Worm (Caenorhabditis elegans) whole organism, late embryonic: ENCODE data around the gene gtf-2F2.

Experiments used
- F13H6.1 ChIP-seq: sonication (generic microtip); optimal IDR thresholded peaks from 2 replicates; lab custom pipeline; 2016; ENCODE audit warnings: missing genetic modification characterization, missing compliant biosample characterization
- ahr-1 ChIP-seq: sonication (generic microtip); optimal IDR thresholded peaks from 2 replicates; lab custom pipeline; 2016; ENCODE audit warnings: missing genetic modification characterization, missing compliant biosample characterization
- ama-1 ChIP-seq: fragments of 150-350 bp; optimal IDR thresholded peaks from 2 replicates; lab custom pipeline; 2014
- ceh-34 ChIP-seq: sonication (generic microtip); optimal IDR thresholded peaks from 2 replicates; lab custom pipeline; 2016; ENCODE audit warnings: mild to moderate bottlenecking, missing genetic modification characterization, missing compliant biosample characterization
- dmd-4 ChIP-seq: sonication (generic microtip); optimal IDR thresholded peaks from 2 replicates; lab custom pipeline; 2016; ENCODE audit warnings: borderline replicate concordance, missing genetic modification characterization, missing compliant biosample characterization
- elt-2 ChIP-seq: sonication (generic microtip); optimal IDR thresholded peaks from 2 replicates; lab custom pipeline; 2016; ENCODE audit warnings: missing genetic modification reagents, missing genetic modification characterization, missing compliant biosample characterization
- ets-4 ChIP-seq: sonication (generic microtip); optimal IDR thresholded peaks from 2 replicates; lab custom pipeline; 2016; ENCODE audit warnings: missing genetic modification characterization, missing compliant biosample characterization
- lim-6 ChIP-seq: sonication (generic microtip); optimal IDR thresholded peaks from 2 replicates; lab custom pipeline; 2016; ENCODE audit warnings: missing genetic modification characterization, missing compliant biosample characterization
- pag-3 ChIP-seq: sonication (generic microtip); optimal IDR thresholded peaks from 2 replicates; lab custom pipeline; 2016; ENCODE audit warnings: missing compliant biosample characterization, missing genetic modification characterization, borderline replicate concordance
- pha-4 ChIP-seq: fragments of 150-350 bp; optimal IDR thresholded peaks from 2 replicates; lab custom pipeline; 2018; ENCODE audit warnings: missing biosample characterization, missing genetic modification reagents, missing genetic modification characterization
- pqm-1 ChIP-seq: sonication (generic microtip); optimal IDR thresholded peaks from 2 replicates; lab custom pipeline; 2016; ENCODE audit warnings: missing genetic modification characterization, missing compliant biosample characterization
- ref-2 ChIP-seq: sonication (generic microtip); optimal IDR thresholded peaks from 2 replicates; lab custom pipeline; 2016; ENCODE audit warnings: missing genetic modification characterization, missing compliant biosample characterization
- rnt-1 ChIP-seq: sonication (generic microtip); optimal IDR thresholded peaks from 2 replicates; lab custom pipeline; 2016; ENCODE audit warnings: missing genetic modification characterization, missing compliant biosample characterization
- ttx-3 ChIP-seq: sonication (generic microtip); optimal IDR thresholded peaks from 2 replicates; lab custom pipeline; 2016; ENCODE audit warnings: missing genetic modification reagents, missing genetic modification characterization, missing compliant biosample characterization

ce11 chrV:19013215-19013614, 19.5 kb downstream of the gtf-2F2 start:
- TF ChIP-seq pha-4 (tag; lab: Kevin White, UChicago) (no peak), ref-2 (tag; lab: Kevin White, UChicago) (no peak), ets-4 (no peak), dmd-4 (no peak), rnt-1 (tag; lab: Kevin White, UChicago) (no peak), pqm-1 (tag; lab: Kevin White, UChicago) (no peak), F13H6.1 (no peak), ttx-3 (tag; lab: Kevin White, UChicago) (no peak), ama-1 (lab: Kevin White, UChicago) (no peak), pag-3 (tag; lab: Kevin White, UChicago) (no peak), lim-6 (tag; lab: Kevin White, UChicago) (no peak), elt-2 (tag; lab: Kevin White, UChicago) (no peak), ahr-1 (tag; lab: Kevin White, UChicago) (no peak), ceh-34 (tag; lab: Kevin White, UChicago) (no peak)
